Worm (Caenorhabditis elegans): ENCODE results near the gene memi-2.

DNA sequence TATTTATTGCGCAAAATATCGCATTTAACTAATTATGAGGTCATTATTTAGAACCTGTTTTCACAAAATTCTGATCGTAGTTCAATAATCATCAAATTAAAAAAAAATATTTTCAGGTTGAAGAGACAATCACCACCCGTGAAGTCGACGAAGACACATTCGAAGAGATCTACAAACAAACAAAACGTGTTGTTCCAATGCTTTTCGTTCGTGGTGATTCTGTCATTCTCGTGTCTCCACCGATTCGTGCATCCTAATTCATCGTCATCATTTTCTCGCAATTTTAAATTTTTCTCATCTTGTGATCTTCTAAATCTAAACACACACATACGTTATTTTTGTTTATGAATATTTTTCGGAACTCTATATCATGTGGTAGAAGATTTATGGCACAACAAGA, 11.5 kb downstream of the memi-2 start:
- TF ChIP-seq tbx-2 (tag; optimal IDR thresholded peaks at IDR 0.05) (peak; percentile 12), fos-1 (tag; optimal IDR thresholded peaks at IDR 0.05) (no peak), lsy-2 (tag; optimal IDR thresholded peaks at IDR 0.05) (no peak), fkh-10 (GFP tag; optimal IDR thresholded peaks at IDR 0.05) (no peak), ztf-4 (tag; optimal IDR thresholded peaks at IDR 0.05) (no peak), nhr-71 (tag; optimal IDR thresholded peaks at IDR 0.05) (peak; percentile 42), unc-62 (GFP tag; optimal IDR thresholded peaks at IDR 0.05) (no peak)

Data from whole organism, L1 larva.